Worm (Caenorhabditis elegans): ENCODE data around the gene skr-4.
"Not testable (repeated sequence)": the region's sequence is repeated elsewhere in the genome, so short reads cannot be mapped to it uniquely, and the experiment has no call there.

The skr-4 gene

ce11 chrV:19923924-19924323 is at the start of gene skr-4:
Gene skr-4 (plus strand): TSS chrV:19924224.
- no peak for TF ChIP-seq unc-62 (GFP tag; optimal IDR thresholded peaks at IDR 0.05)

ce11 chrV:19882916-19883315 is 41.1 kb upstream of the skr-4 start, which contains the start of gene Y116F11B.13:
Gene Y116F11B.13 (plus strand): TSS chrV:19883216.
- no peak for TF ChIP-seq unc-62 (GFP tag; optimal IDR thresholded peaks at IDR 0.05)

- TF ChIP-seq unc-62 (GFP tag; optimal IDR thresholded peaks at IDR 0.05): no peak
Observed at ce11 chrV:19895250-19895649, 28.8 kb upstream of the skr-4 start, which contains the start of gene gly-4. Gene gly-4 (minus strand): TSS chrV:19895350.

- TF ChIP-seq unc-62 (GFP tag; optimal IDR thresholded peaks at IDR 0.05): no peak
Observed at ce11 chrV:19897557-19897956, 26.5 kb upstream of the skr-4 start.

ce11 chrV:19897982-19898381 is 26.0 kb upstream of the skr-4 start:
- TF ChIP-seq unc-62 (GFP tag; optimal IDR thresholded peaks at IDR 0.05): no peak

ce11 chrV:19899167-19899566 is 24.9 kb upstream of the skr-4 start, which contains the start of gene Y116F11B.14:
Gene Y116F11B.14 (plus strand): TSS chrV:19899467.
- no peak for TF ChIP-seq unc-62 (GFP tag; optimal IDR thresholded peaks at IDR 0.05)

ce11 chrV:19901826-19902225 is 22.2 kb upstream of the skr-4 start:
- no peak for TF ChIP-seq unc-62 (GFP tag; optimal IDR thresholded peaks at IDR 0.05)

ce11 chrV:19904790-19905189 is 19.2 kb upstream of the skr-4 start:
- no peak for TF ChIP-seq unc-62 (GFP tag; optimal IDR thresholded peaks at IDR 0.05)

ce11 chrV:19905988-19906387 is 18.0 kb upstream of the skr-4 start:
- TF ChIP-seq unc-62 (GFP tag; optimal IDR thresholded peaks at IDR 0.05): no peak

ce11 chrV:19907365-19907764 is 16.7 kb upstream of the skr-4 start, which contains the start of gene fars-2:
Gene fars-2 (minus strand): TSS chrV:19907434.
- TF ChIP-seq unc-62 (GFP tag; optimal IDR thresholded peaks at IDR 0.05): no peak

ce11 chrV:19908854-19909253 is 15.2 kb upstream of the skr-4 start:
- TF ChIP-seq unc-62 (GFP tag; optimal IDR thresholded peaks at IDR 0.05): no peak

ce11 chrV:19915973-19916605 is 7.9 kb upstream of the skr-4 start, which contains the start of the genes chk-2 and Y60A3A.19:
Gene chk-2 (minus strand): TSS chrV:19916023.
Gene Y60A3A.19 (plus strand): TSS chrV:19916555.
- TF ChIP-seq unc-62 (GFP tag; optimal IDR thresholded peaks at IDR 0.05): no peak

- TF ChIP-seq unc-62 (GFP tag; optimal IDR thresholded peaks at IDR 0.05): no peak
Observed at ce11 chrV:19922613-19923012, 1.4 kb upstream of the skr-4 start, which contains the start of gene Y60A3A.16. Gene Y60A3A.16 (minus strand): TSS chrV:19922713.

- TF ChIP-seq unc-62 (GFP tag; optimal IDR thresholded peaks at IDR 0.05): no peak
Observed at ce11 chrV:19934223-19934622, 10.2 kb downstream of the skr-4 start, which contains the start of gene algn-7. Gene algn-7 (minus strand): TSS chrV:19934323.

ce11 chrV:19936945-19937344 is 12.9 kb downstream of the skr-4 start:
- no peak for TF ChIP-seq unc-62 (GFP tag; optimal IDR thresholded peaks at IDR 0.05)

- no peak for TF ChIP-seq unc-62 (GFP tag; optimal IDR thresholded peaks at IDR 0.05)
Observed at ce11 chrV:19946529-19946928, 22.5 kb downstream of the skr-4 start, which contains the start of gene dhs-24. Gene dhs-24 (minus strand): TSS chrV:19946629.

- TF ChIP-seq unc-62 (GFP tag; optimal IDR thresholded peaks at IDR 0.05): not testable (repeated sequence)
Observed at ce11 chrV:19948993-19949392, 25.0 kb downstream of the skr-4 start, which contains the start of gene tmed-4. Gene tmed-4 (minus strand): TSS chrV:19949093.
